Worm (Caenorhabditis elegans): Measurements from ENCODE around the gene egl-47.

egl-47 gene

ce11 chrV:9943039-9943438 lies 43.7 kb downstream of the egl-47 start, which contains the start of gene fipr-12:
Gene fipr-12 (plus strand): TSS chrV:9943339.
- TF ChIP-seq K12H6.12 (tag; optimal IDR thresholded peaks at IDR 0.05) (no peak), hsf-1 (GFP tag; IDR thresholded peaks at IDR 0.05) (no peak), ccch-3 (GFP tag; optimal IDR thresholded peaks at IDR 0.05) (no peak), Y53F4B.3 (GFP tag; IDR thresholded peaks at IDR 0.05) (no peak), F10E7.11 (tag; optimal IDR thresholded peaks at IDR 0.05) (no peak), hlh-26 (GFP tag; conservative IDR thresholded peaks at IDR 0.05) (no peak), tlf-1 (GFP tag; optimal IDR thresholded peaks at IDR 0.05) (no peak), lsl-1 (GFP tag; optimal IDR thresholded peaks at IDR 0.05) (no peak), F57C9.4 (tag; optimal IDR thresholded peaks at IDR 0.05) (no peak), nfya-1 (tag; optimal IDR thresholded peaks at IDR 0.05; ENCODE audit: borderline replicate concordance, insufficient read depth) (no peak), unc-130 (GFP tag; optimal IDR thresholded peaks at IDR 0.05) (no peak)

- TF ChIP-seq hlh-12 (tag; optimal IDR thresholded peaks at IDR 0.05) = no peak
- no peak for TF ChIP-seq Y53G8AR.9 (GFP tag; conservative IDR thresholded peaks at IDR 0.05)
- no peak for TF ChIP-seq madf-8 (GFP tag; conservative IDR thresholded peaks at IDR 0.05)
- TF ChIP-seq hsf-1 (GFP tag; IDR thresholded peaks at IDR 0.05) = no peak
- no peak for TF ChIP-seq B0336.3 (GFP tag; IDR thresholded peaks at IDR 0.05)
- TF ChIP-seq aptf-3 (GFP tag; IDR thresholded peaks at IDR 0.05) = no peak
- no peak for TF ChIP-seq atf-7 (tag; optimal IDR thresholded peaks at IDR 0.05)
- TF ChIP-seq snpc-4 (GFP tag; optimal IDR thresholded peaks at IDR 0.05) = no peak
- TF ChIP-seq snpc-4 (tag; optimal IDR thresholded peaks at IDR 0.05) = no peak
- TF ChIP-seq ztf-18 (tag; optimal IDR thresholded peaks at IDR 0.05) = no peak
- TF ChIP-seq tbx-9 (tag; optimal IDR thresholded peaks at IDR 0.05; ENCODE audit: borderline replicate concordance) = no peak
- TF ChIP-seq B0035.1 (tag; optimal IDR thresholded peaks at IDR 0.05) = no peak
Measured at ce11 chrV:9944093-9944492, 44.7 kb downstream of the egl-47 start, which contains the start of gene sre-28. Gene sre-28 (plus strand): TSS chrV:9944393.

- TF ChIP-seq gei-17 (GFP tag; optimal IDR thresholded peaks at IDR 0.05) = no peak
Measured at ce11 chrV:9948840-9949239, 49.5 kb downstream of the egl-47 start, which contains the start of gene nlp-58. Gene nlp-58 (minus strand): TSS chrV:9948940.

ce11 chrV:9950861-9951260 lies 51.5 kb downstream of the egl-47 start, which contains the start of gene ttr-46:
Gene ttr-46 (plus strand): TSS chrV:9951233.
- TF ChIP-seq nhr-80 (tag; optimal IDR thresholded peaks at IDR 0.05) (peak; percentile 69), mxl-1 (tag; optimal IDR thresholded peaks at IDR 0.05) (no peak)

- TF ChIP-seq Y56A3A.18 (GFP tag; IDR thresholded peaks at IDR 0.05) (no peak), ZK185.1 (tag; optimal IDR thresholded peaks at IDR 0.05; ENCODE audit: poor library complexity, severe bottlenecking) (no peak), K12H6.12 (tag; optimal IDR thresholded peaks at IDR 0.05) (no peak), madf-8 (GFP tag; conservative IDR thresholded peaks at IDR 0.05) (no peak), Y67H2A.10 (GFP tag; conservative IDR thresholded peaks at IDR 0.05) (no peak), nhr-27 (tag; optimal IDR thresholded peaks at IDR 0.05) (no peak), egl-44 (GFP tag; IDR thresholded peaks at IDR 0.05) (no peak), ztf-28 (GFP tag; IDR thresholded peaks at IDR 0.05) (no peak), ceh-100 (GFP tag; IDR thresholded peaks at IDR 0.05) (no peak), bed-2 (GFP tag; IDR thresholded peaks at IDR 0.05) (no peak), lir-1 (GFP tag; conservative IDR thresholded peaks at IDR 0.05) (no peak), madf-6 (GFP tag; IDR thresholded peaks at IDR 0.05) (no peak), nhr-90 (tag; optimal IDR thresholded peaks at IDR 0.05) (no peak), lag-1 (GFP tag; IDR thresholded peaks at IDR 0.05) (no peak), lin-40 (tag; optimal IDR thresholded peaks at IDR 0.05) (no peak), somi-1 (GFP tag; optimal IDR thresholded peaks at IDR 0.05) (no peak), Y53G8AR.9 (GFP tag; conservative IDR thresholded peaks at IDR 0.05) (no peak), attf-6 (GFP tag; IDR thresholded peaks at IDR 0.05) (no peak), rpc-1 (optimal IDR thresholded peaks at IDR 0.05) (no peak), rpc-1 (tag; optimal IDR thresholded peaks at IDR 0.05) (no peak)
Measured at ce11 chrV:9952396-9952795, 53.0 kb downstream of the egl-47 start, which contains the start of gene mam-5. Gene mam-5 (plus strand): TSS chrV:9952699.
